Worm (Caenorhabditis elegans) whole organism, L4/young adult: Measurements from ENCODE around the gene stg-1.

Source experiments
- W03F9.2 ChIP-seq: fragments of 150-350 bp; optimal IDR thresholded peaks from 2 replicates; lab custom pipeline; 2014; ENCODE audit warnings: missing biosample characterization, missing genetic modification characterization
- dao-5 ChIP-seq: sonication (generic microtip); optimal IDR thresholded peaks from 2 replicates; lab custom pipeline; 2016; ENCODE audit warnings: missing genotype, missing genetic modification characterization, moderate library complexity, missing compliant biosample characterization

DNA sequence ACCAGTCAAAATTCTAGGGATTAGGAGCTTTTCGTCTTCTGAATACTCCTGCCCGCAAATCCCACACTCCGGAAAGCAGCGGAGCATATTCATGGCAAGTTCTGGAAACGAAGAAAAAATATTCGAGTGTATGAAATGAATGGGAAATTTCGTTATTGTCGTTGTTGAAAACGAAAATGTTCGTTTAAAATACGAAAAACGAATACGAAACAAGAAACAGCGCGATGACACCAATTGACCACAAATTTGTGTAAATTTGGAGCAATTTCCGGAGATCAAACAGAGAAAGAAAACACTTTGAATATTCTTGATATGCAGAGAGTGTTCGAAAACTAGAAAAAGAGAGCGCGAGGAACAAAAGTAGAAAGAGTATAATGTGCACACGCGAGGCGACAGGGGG, 45.1 kb upstream of the stg-1 start, which contains the start of gene ZK945.4:
- TF ChIP-seq dao-5 (no peak), W03F9.2 (no peak)
